Worm (Caenorhabditis elegans) whole organism, midembryonic: ENCODE measurements around the gene ZC84.1.

ENCODE experiments used
- T22C8.4 ChIP-seq: fragments of 200-800 bp; sonication (Bioruptor generic); IDR thresholded peaks from 2 replicates; pipeline ENCODE4 v1.3.6; 2022; ENCODE audit warnings: missing genetic modification characterization, missing compliant biosample characterization
- flt-1 ChIP-seq: fragments of 200-800 bp; sonication (Bioruptor generic); IDR thresholded peaks from 2 replicates; pipeline ENCODE4 v1.3.6; 2022; ENCODE audit warnings: missing genetic modification characterization, missing compliant biosample characterization
- med-1 ChIP-seq: sonication (generic microtip); optimal IDR thresholded peaks from 2 replicates; lab custom pipeline; 2017; ENCODE audit warnings: missing genetic modification characterization, mild to moderate bottlenecking, missing compliant biosample characterization, antibody characterized with exemption, missing genetic modification reagents; ENCODE audit not compliant: insufficient read depth
- ref-1 ChIP-seq: fragments of 200-800 bp; sonication (Bioruptor generic); conservative IDR thresholded peaks from 2 replicates; pipeline ENCODE4 v1.3.6; 2022; ENCODE audit warnings: missing genetic modification reagents, missing genetic modification characterization, missing compliant biosample characterization

- TF ChIP-seq T22C8.4 (GFP tag; lab: Robert Waterston, UW) (no peak), med-1 (GFP tag; lab: Kevin White, UChicago) (no peak), flt-1 (no peak), ref-1 (no peak)
These were observed 44.5 kb downstream of the ZC84.1 start, which contains the start of gene ptr-9 for ce11 chrIII:9161553-9161952.
